Worm (Caenorhabditis elegans) whole organism, L2 larva: ENCODE data around the gene srbc-34.

Experiments
- R02D3.7 ChIP-seq: fragments of 150-350 bp; optimal IDR thresholded peaks from 2 replicates; lab custom pipeline; 2014; ENCODE audit warnings: missing biosample characterization, missing genetic modification characterization
- alr-1 ChIP-seq: fragments of 150-350 bp; optimal IDR thresholded peaks from 2 replicates; lab custom pipeline; 2014; ENCODE audit warnings: missing biosample characterization, missing genetic modification characterization
- crh-2 ChIP-seq: sonication (generic microtip); optimal IDR thresholded peaks from 2 replicates; lab custom pipeline; 2017; ENCODE audit warnings: missing biosample characterization, missing genetic modification characterization
- egl-27 ChIP-seq: sonication (generic microtip); optimal IDR thresholded peaks from 3 replicates; lab custom pipeline; 2017; ENCODE audit warnings: missing biosample characterization, missing genetic modification reagents, missing genetic modification characterization
- gmeb-1 ChIP-seq: fragments of 150-350 bp; optimal IDR thresholded peaks from 2 replicates; lab custom pipeline; 2014; ENCODE audit warnings: missing biosample characterization, missing genetic modification characterization
- lsy-2 ChIP-seq, 2 experiments: fragments of 150-350 bp in 1 of 2; sonication (generic microtip) in 1 of 2; optimal IDR thresholded peaks; 2 replicates each; lab custom pipeline; 2014 to 2017; ENCODE audit warnings: missing biosample characterization in 2 of 2, missing genetic modification characterization in 2 of 2
- nhr-11 ChIP-seq: fragments of 150-350 bp; optimal IDR thresholded peaks from 2 replicates; lab custom pipeline; 2014; ENCODE audit warnings: missing biosample characterization, missing genetic modification characterization
- nhr-25 ChIP-seq: fragments of 150-350 bp; sonication (generic microtip); optimal IDR thresholded peaks from 3 replicates; lab custom pipeline; 2014; ENCODE audit warnings: missing biosample characterization, missing genetic modification characterization
- skn-1 ChIP-seq: sonication (generic microtip); optimal IDR thresholded peaks from 2 replicates; lab custom pipeline; 2017; ENCODE audit warnings: missing biosample characterization, missing genetic modification characterization
- unc-39 ChIP-seq: fragments of 150-350 bp; optimal IDR thresholded peaks from 2 replicates; lab custom pipeline; 2014; ENCODE audit warnings: missing biosample characterization, missing genetic modification characterization

DNA sequence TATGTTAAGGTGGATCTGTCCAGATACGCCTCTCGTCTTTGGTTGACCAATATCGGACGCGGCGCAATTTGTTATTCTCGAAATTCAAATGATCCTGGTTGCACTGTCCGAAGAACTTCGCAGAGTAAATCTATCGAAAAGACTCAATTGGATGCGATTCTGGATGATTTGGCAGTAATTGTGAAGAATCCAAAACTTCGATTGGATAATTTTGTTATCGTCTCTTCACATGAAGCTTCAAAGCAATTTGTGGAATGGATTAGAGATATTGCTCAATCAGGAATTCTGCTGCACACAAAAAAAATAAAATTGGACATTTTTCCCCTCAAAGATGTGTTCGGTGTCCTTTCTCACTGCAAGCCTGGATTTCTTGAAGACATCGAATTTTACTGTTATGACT is 6.5 kb upstream of the srbc-34 start:
- no peak for TF ChIP-seq egl-27 (tag; lab: Kevin White, UChicago)
- no peak for TF ChIP-seq R02D3.7 (tag; lab: Kevin White, UChicago)
- TF ChIP-seq lsy-2 (tag; optimal IDR thresholded peaks at IDR 0.05; lab: Kevin White, UChicago) = no peak
- TF ChIP-seq nhr-25 (tag; lab: Kevin White, UChicago) = no peak
- no peak for TF ChIP-seq unc-39 (tag; lab: Kevin White, UChicago)
- TF ChIP-seq gmeb-1 (tag; lab: Kevin White, UChicago) = no peak
- TF ChIP-seq crh-2 (tag; lab: Kevin White, UChicago) = no peak
- TF ChIP-seq skn-1 = no peak
- TF ChIP-seq nhr-11 (tag; lab: Kevin White, UChicago) = no peak
- TF ChIP-seq alr-1 (tag; lab: Kevin White, UChicago) = no peak
